Fruit fly (Drosophila melanogaster) whole organism, prepupa: Measurements from ENCODE around the gene Acp95EF.

Source experiments
- Blimp-1 ChIP-seq: fragments of 200-800 bp; sonication (Bioruptor generic); optimal IDR thresholded peaks from 3 replicates; lab custom pipeline; 2017; ENCODE audit warnings: missing biosample characterization, missing genetic modification characterization, mild to moderate bottlenecking, moderate library complexity, missing genetic modification reagents
- CG10669 ChIP-seq: fragments of 200-800 bp; sonication (Bioruptor generic); optimal IDR thresholded peaks from 3 replicates; lab custom pipeline; 2018; ENCODE audit warnings: missing biosample characterization, mild to moderate bottlenecking, missing genetic modification characterization, moderate library complexity
- CG11294 ChIP-seq: fragments of 200-800 bp; sonication (Bioruptor generic); IDR thresholded peaks from 2 replicates; pipeline ENCODE4 v1.3.6; 2022; ENCODE audit warnings: missing biosample characterization, missing genetic modification characterization
- CG11762 ChIP-seq: fragments of 200-800 bp; sonication (Bioruptor generic); optimal IDR thresholded peaks from 3 replicates; lab custom pipeline; 2016; ENCODE audit warnings: missing biosample characterization, missing genetic modification characterization; ENCODE audit not compliant: insufficient read depth
- CG11902 ChIP-seq: fragments of 200-800 bp; sonication (Bioruptor generic); optimal IDR thresholded peaks from 3 replicates; lab custom pipeline; 2016; ENCODE audit warnings: missing biosample characterization, missing genetic modification characterization
- CG3032 ChIP-seq: fragments of 200-800 bp; optimal IDR thresholded peaks from 2 replicates; lab custom pipeline; 2019; ENCODE audit warnings: missing biosample characterization, mild to moderate bottlenecking, missing genetic modification characterization, moderate library complexity
- CG31627 ChIP-seq: fragments of 200-800 bp; sonication (Bioruptor generic); optimal IDR thresholded peaks from 3 replicates; lab custom pipeline; 2016; ENCODE audit warnings: missing biosample characterization, missing genetic modification characterization
- CG32006 ChIP-seq: fragments of 200-800 bp; sonication (Bioruptor generic); optimal IDR thresholded peaks from 3 replicates; lab custom pipeline; 2017; ENCODE audit warnings: missing biosample characterization, mild to moderate bottlenecking, missing genetic modification characterization
- CG4318 ChIP-seq: fragments of 200-800 bp; sonication (Bioruptor generic); optimal IDR thresholded peaks from 3 replicates; lab custom pipeline; 2017; ENCODE audit warnings: missing biosample characterization, mild to moderate bottlenecking, missing genetic modification characterization
- CG6276 ChIP-seq: fragments of 200-800 bp; sonication (Bioruptor generic); optimal IDR thresholded peaks from 2 replicates; lab custom pipeline; 2017; ENCODE audit warnings: missing biosample characterization, mild to moderate bottlenecking, missing genetic modification characterization
- CG6854 ChIP-seq: fragments of 200-800 bp; sonication (Bioruptor generic); optimal IDR thresholded peaks from 2 replicates; lab custom pipeline; 2017; ENCODE audit warnings: missing biosample characterization, mild to moderate bottlenecking, missing genetic modification characterization
- CG8319 ChIP-seq: fragments of 200-800 bp; sonication (Bioruptor generic); optimal IDR thresholded peaks from 3 replicates; lab custom pipeline; 2016; ENCODE audit warnings: missing biosample characterization, missing genetic modification characterization
- CG8632 ChIP-seq: fragments of 200-800 bp; sonication (Bioruptor generic); optimal IDR thresholded peaks from 3 replicates; lab custom pipeline; 2016; ENCODE audit warnings: missing biosample characterization, missing genetic modification characterization
- CG9139 ChIP-seq: fragments of 200-800 bp; sonication (Bioruptor generic); optimal IDR thresholded peaks from 3 replicates; lab custom pipeline; 2017; ENCODE audit warnings: missing biosample characterization, mild to moderate bottlenecking, missing genetic modification characterization
- Eip75B ChIP-seq: fragments of 200-800 bp; sonication (Bioruptor generic); optimal IDR thresholded peaks from 3 replicates; lab custom pipeline; 2016; ENCODE audit warnings: missing biosample characterization, missing genetic modification characterization
- Eip78C ChIP-seq: fragments of 200-800 bp; sonication (Bioruptor generic); peaks from one replicate; lab custom pipeline; 2016; ENCODE audit warnings: missing biosample characterization, missing genetic modification characterization
- Eip93F ChIP-seq: fragments of 200-800 bp; sonication (Bioruptor generic); optimal IDR thresholded peaks from 2 replicates; lab custom pipeline; 2016; ENCODE audit warnings: missing biosample characterization, mild to moderate bottlenecking, missing genetic modification characterization
- Ets21C ChIP-seq: fragments of 200-800 bp; sonication (Bioruptor generic); optimal IDR thresholded peaks from 3 replicates; lab custom pipeline; 2016; ENCODE audit warnings: missing biosample characterization, missing genetic modification characterization
- Ets96B ChIP-seq: fragments of 200-800 bp; optimal IDR thresholded peaks from 2 replicates; lab custom pipeline; 2019; ENCODE audit warnings: missing biosample characterization, mild to moderate bottlenecking, missing genetic modification characterization, moderate library complexity
- Gug ChIP-seq: fragments of 200-800 bp; sonication (Bioruptor generic); IDR thresholded peaks from 2 replicates; pipeline ENCODE4 v1.3.6; 2022; ENCODE audit warnings: missing biosample characterization, missing genetic modification characterization
- Hr38 ChIP-seq: sonication (Bioruptor generic); optimal IDR thresholded peaks from 2 replicates; lab custom pipeline; 2016; ENCODE audit warnings: missing biosample characterization, missing genetic modification characterization
- Hr4 ChIP-seq: fragments of 200-800 bp; sonication (Bioruptor generic); optimal IDR thresholded peaks from 3 replicates; lab custom pipeline; 2016; ENCODE audit warnings: missing biosample characterization, missing genetic modification characterization
- Lpt ChIP-seq: fragments of 200-800 bp; sonication (Bioruptor generic); optimal IDR thresholded peaks from 3 replicates; lab custom pipeline; 2016; ENCODE audit warnings: missing biosample characterization, missing genetic modification characterization
- OdsH ChIP-seq: fragments of 200-800 bp; sonication (Bioruptor generic); optimal IDR thresholded peaks from 3 replicates; lab custom pipeline; 2016; ENCODE audit warnings: missing biosample characterization, missing genetic modification characterization
- Smox ChIP-seq: fragments of 200-800 bp; sonication (Bioruptor generic); optimal IDR thresholded peaks from 3 replicates; lab custom pipeline; 2016; ENCODE audit warnings: missing biosample characterization, missing genetic modification characterization
- Sox102F ChIP-seq: fragments of 200-800 bp; sonication (Bioruptor generic); optimal IDR thresholded peaks from 2 replicates; lab custom pipeline; 2016; ENCODE audit warnings: missing biosample characterization, mild to moderate bottlenecking, missing genetic modification characterization
- Sox14 ChIP-seq: fragments of 200-800 bp; sonication (Bioruptor generic); optimal IDR thresholded peaks from 3 replicates; lab custom pipeline; 2016; ENCODE audit warnings: missing biosample characterization, missing genetic modification characterization
- cyc ChIP-seq: fragments of 200-800 bp; sonication (Bioruptor generic); optimal IDR thresholded peaks from 3 replicates; lab custom pipeline; 2016; ENCODE audit warnings: missing biosample characterization, missing genetic modification characterization
- dac ChIP-seq: fragments of 200-800 bp; sonication (Bioruptor generic); optimal IDR thresholded peaks from 2 replicates; lab custom pipeline; 2017; ENCODE audit warnings: missing biosample characterization, mild to moderate bottlenecking, missing genetic modification characterization
- eg ChIP-seq: fragments of 200-800 bp; sonication (Bioruptor generic); IDR thresholded peaks from 3 replicates; pipeline ENCODE4 v1.3.6; 2022; ENCODE audit warnings: missing biosample characterization, missing genetic modification characterization
- fd59A ChIP-seq: fragments of 200-800 bp; sonication (Bioruptor generic); optimal IDR thresholded peaks from 2 replicates; lab custom pipeline; 2017; ENCODE audit warnings: missing biosample characterization, mild to moderate bottlenecking, missing genetic modification characterization, missing genetic modification reagents
- fd85E ChIP-seq: fragments of 200-800 bp; sonication (Bioruptor generic); optimal IDR thresholded peaks from 3 replicates; lab custom pipeline; 2016; ENCODE audit warnings: missing biosample characterization, missing genetic modification characterization
- lz ChIP-seq: fragments of 200-800 bp; sonication (Bioruptor generic); optimal IDR thresholded peaks from 3 replicates; lab custom pipeline; 2016; ENCODE audit warnings: missing biosample characterization, missing genetic modification characterization
- pdm3 ChIP-seq: fragments of 200-800 bp; sonication (Bioruptor generic); optimal IDR thresholded peaks from 3 replicates; lab custom pipeline; 2016; ENCODE audit warnings: missing biosample characterization, missing genetic modification characterization
- salr ChIP-seq, 2 experiments: fragments of 200-800 bp; sonication (Bioruptor generic); optimal IDR thresholded peaks; 3 replicates each; lab custom pipeline; 2016 to 2018; ENCODE audit warnings: missing biosample characterization in 2 of 2, missing genetic modification characterization in 2 of 2, mild to moderate bottlenecking in 1 of 2
- ss ChIP-seq, 2 experiments: fragments of 200-800 bp; sonication (Bioruptor generic); optimal IDR thresholded peaks; 2 replicates in 1 of 2; 3 replicates in 1 of 2; lab custom pipeline; 2017 to 2018; ENCODE audit warnings: mild to moderate bottlenecking in 2 of 2, missing biosample characterization in 2 of 2, missing genetic modification characterization in 2 of 2, moderate library complexity in 1 of 2
- topi ChIP-seq: fragments of 200-800 bp; sonication (Bioruptor generic); optimal IDR thresholded peaks from 3 replicates; lab custom pipeline; 2016; ENCODE audit warnings: missing biosample characterization, missing genetic modification characterization

Gene Acp95EF

dm6 chr3R:24218565-24218964 is 10.2 kb upstream of the Acp95EF start, which contains the start of gene CG17786 (continued):
- TF ChIP-seq fd59A (GFP tag; lab: Kevin White, UChicago) (no peak), Sox14 (GFP tag; lab: Kevin White, UChicago) (no peak), Eip93F (GFP tag; lab: Kevin White, UChicago) (no peak), CG4318 (GFP tag; lab: Kevin White, UChicago) (no peak), Ets96B (tag; lab: Kevin White, UChicago) (peak; percentile 2), CG11902 (GFP tag; lab: Kevin White, UChicago) (no peak), CG3032 (tag; lab: Kevin White, UChicago) (no peak), CG11762 (GFP tag; lab: Kevin White, UChicago) (no peak), ss (GFP tag; optimal IDR thresholded peaks at IDR 0.05; lab: Kevin White, UChicago) (peak; percentile 24 to 74), CG8632 (GFP tag; lab: Kevin White, UChicago) (no peak), Eip75B (peak; percentile 73), fd85E (peak; percentile 47), Lpt (GFP tag; lab: Kevin White, UChicago) (no peak), Sox102F (GFP tag; lab: Kevin White, UChicago) (peak; percentile 62), Hr38 (GFP tag; lab: Kevin White, UChicago) (no peak), CG32006 (no peak), CG6854 (peak; percentile 88), topi (GFP tag; lab: Kevin White, UChicago) (peak; percentile 28), CG9139 (GFP tag; lab: Kevin White, UChicago) (peak; percentile 12), Blimp-1 (GFP tag; lab: Kevin White, UChicago) (peak; percentile 92), CG11294 (GFP tag; lab: Robert Waterston, UW) (no peak), lz (GFP tag; lab: Kevin White, UChicago) (no peak), Gug (GFP tag; lab: Robert Waterston, UW) (no peak), CG6276 (peak; percentile 3), CG10669 (GFP tag; lab: Kevin White, UChicago) (no peak)

dm6 chr3R:24219093-24219492 is 9.7 kb upstream of the Acp95EF start:
- TF ChIP-seq salr (GFP tag; optimal IDR thresholded peaks at IDR 0.05; lab: Kevin White, UChicago) (peak in 1 of 2 experiments; percentile 1), CG8632 (GFP tag; lab: Kevin White, UChicago) (no peak), pdm3 (GFP tag; lab: Kevin White, UChicago) (peak; percentile 32), Eip78C (GFP tag; lab: Kevin White, UChicago) (peak; percentile 80), OdsH (GFP tag; lab: Kevin White, UChicago) (peak; percentile 9), Hr4 (GFP tag; lab: Kevin White, UChicago) (peak; percentile 77), CG32006 (peak; percentile 84), CG11294 (GFP tag; lab: Robert Waterston, UW) (no peak), Blimp-1 (GFP tag; lab: Kevin White, UChicago) (peak; percentile 75), Smox (no peak), dac (GFP tag; lab: Kevin White, UChicago) (peak; percentile 44)

- TF ChIP-seq Blimp-1 (GFP tag; lab: Kevin White, UChicago) (no peak), Eip78C (GFP tag; lab: Kevin White, UChicago) (no peak), Hr38 (GFP tag; lab: Kevin White, UChicago) (no peak), Sox102F (GFP tag; lab: Kevin White, UChicago) (no peak), CG31627 (GFP tag; lab: Kevin White, UChicago) (no peak), cyc (GFP tag; lab: Kevin White, UChicago) (no peak), Ets21C (no peak), CG8319 (GFP tag; lab: Kevin White, UChicago) (no peak), CG8632 (GFP tag; lab: Kevin White, UChicago) (no peak), eg (no peak)
- TF ChIP-seq, all 60 proteins: peak for 0
These were observed 7.9 kb upstream of the Acp95EF start, which contains the start of gene cav for dm6 chr3R:24220845-24221244. cav (plus strand) TSS chr3R:24221103.
